Fruit fly (Drosophila melanogaster) whole organism, embryonic: Measurements from ENCODE around the gene mia.

Experiments used
- Ada2b ChIP-seq: fragments of 200-800 bp; sonication (Bioruptor generic); IDR thresholded peaks from 2 replicates; pipeline ENCODE4 v1.3.6; 2022; ENCODE audit warnings: missing biosample characterization, missing genetic modification characterization
- CG10267 ChIP-seq: fragments of 200-800 bp; sonication (Bioruptor generic); optimal IDR thresholded peaks from 2 replicates; lab custom pipeline; 2018; ENCODE audit warnings: missing biosample characterization, mild to moderate bottlenecking, missing genetic modification characterization, moderate library complexity
- CG10321 ChIP-seq: fragments of 200-800 bp; sonication (Bioruptor generic); IDR thresholded peaks from 2 replicates; pipeline ENCODE4 v1.3.6; 2022; ENCODE audit warnings: missing biosample characterization, missing genetic modification characterization
- CG10543 ChIP-seq: fragments of 200-800 bp; sonication (Bioruptor generic); optimal IDR thresholded peaks from 3 replicates; lab custom pipeline; 2017; ENCODE audit warnings: missing biosample characterization, mild to moderate bottlenecking, missing genetic modification characterization, moderate library complexity
- CG10654 ChIP-seq: fragments of 200-800 bp; sonication (Bioruptor generic); optimal IDR thresholded peaks from 2 replicates; lab custom pipeline; 2016; ENCODE audit warnings: missing biosample characterization, missing genetic modification characterization
- CG10959 ChIP-seq: fragments of 200-800 bp; sonication (Bioruptor generic); IDR thresholded peaks from 2 replicates; pipeline ENCODE4 v1.3.6; 2022; ENCODE audit warnings: missing biosample characterization, missing genetic modification characterization
- CG12299 ChIP-seq: fragments of 200-800 bp; sonication (Bioruptor generic); optimal IDR thresholded peaks from 2 replicates; lab custom pipeline; 2018; ENCODE audit warnings: missing biosample characterization, mild to moderate bottlenecking, missing genetic modification characterization
- CG1233 ChIP-seq: fragments of 200-800 bp; sonication (Bioruptor generic); optimal IDR thresholded peaks from 4 replicates; lab custom pipeline; 2018; ENCODE audit warnings: missing biosample characterization, mild to moderate bottlenecking, missing genetic modification characterization
- CG12659 ChIP-seq: fragments of 200-800 bp; sonication (Bioruptor generic); optimal IDR thresholded peaks from 3 replicates; lab custom pipeline; 2017; ENCODE audit warnings: mild to moderate bottlenecking, missing biosample characterization, missing genetic modification reagents, missing genetic modification characterization
- CG13424 ChIP-seq: fragments of 200-800 bp; sonication (Bioruptor generic); optimal IDR thresholded peaks from 2 replicates; lab custom pipeline; 2019; ENCODE audit warnings: missing biosample characterization, mild to moderate bottlenecking, missing genetic modification characterization, moderate library complexity
- CG13775 ChIP-seq: fragments of 200-800 bp; sonication (Bioruptor generic); optimal IDR thresholded peaks from 3 replicates; lab custom pipeline; 2017; ENCODE audit warnings: missing biosample characterization, mild to moderate bottlenecking, missing genetic modification characterization
- CG14441 ChIP-seq: fragments of 200-800 bp; sonication (Bioruptor generic); IDR thresholded peaks from 2 replicates; pipeline ENCODE4 v1.3.6; 2022; ENCODE audit warnings: missing biosample characterization, missing genetic modification characterization
- CG17802 ChIP-seq: fragments of 200-800 bp; sonication (Bioruptor generic); optimal IDR thresholded peaks from 2 replicates; lab custom pipeline; 2018; ENCODE audit warnings: missing biosample characterization, mild to moderate bottlenecking, missing genetic modification characterization, moderate library complexity
- CG17829 ChIP-seq: fragments of 200-800 bp; optimal IDR thresholded peaks from 2 replicates; lab custom pipeline; 2019; ENCODE audit warnings: missing biosample characterization, mild to moderate bottlenecking, missing genetic modification characterization, moderate library complexity
- CG2199 ChIP-seq: fragments of 200-800 bp; sonication (Bioruptor generic); IDR thresholded peaks from 3 replicates; pipeline ENCODE4 v1.3.6; 2022; ENCODE audit warnings: missing biosample characterization, missing genetic modification characterization
- CG3407 ChIP-seq: fragments of 200-800 bp; sonication (Bioruptor generic); optimal IDR thresholded peaks from 2 replicates; lab custom pipeline; 2018; ENCODE audit warnings: missing biosample characterization, mild to moderate bottlenecking, missing genetic modification characterization
- CG3726 ChIP-seq: fragments of 200-800 bp; sonication (Bioruptor generic); IDR thresholded peaks from 3 replicates; pipeline ENCODE4, ENCODE4 v1.3.6; 2022; ENCODE audit warnings: missing biosample characterization, missing genetic modification characterization
- CG4328 ChIP-seq: fragments of 200-800 bp; sonication (Bioruptor generic); optimal IDR thresholded peaks from 3 replicates; lab custom pipeline; 2017; ENCODE audit warnings: missing biosample characterization, missing genetic modification reagents, missing genetic modification characterization
- CG6254 ChIP-seq: fragments of 200-800 bp; sonication (Bioruptor generic); optimal IDR thresholded peaks from 3 replicates; lab custom pipeline; 2017; ENCODE audit warnings: mild to moderate bottlenecking, missing biosample characterization, missing genetic modification reagents, missing genetic modification characterization
- CG6689 ChIP-seq: fragments of 200-800 bp; sonication (Bioruptor generic); IDR thresholded peaks from 2 replicates; pipeline ENCODE4 v1.3.6; 2022; ENCODE audit warnings: missing biosample characterization, missing genetic modification characterization
- CG6813 ChIP-seq: fragments of 200-800 bp; sonication (Bioruptor generic); optimal IDR thresholded peaks from 2 replicates; lab custom pipeline; 2017; ENCODE audit warnings: missing biosample characterization, missing genetic modification characterization, mild to moderate bottlenecking, moderate library complexity, missing genetic modification reagents
- CG7271 ChIP-seq: fragments of 200-800 bp; sonication (Bioruptor generic); optimal IDR thresholded peaks from 2 replicates; lab custom pipeline; 2018; ENCODE audit warnings: missing biosample characterization, mild to moderate bottlenecking, missing genetic modification characterization, moderate library complexity
- CG9727 ChIP-seq: fragments of 200-800 bp; sonication (Bioruptor generic); optimal IDR thresholded peaks from 3 replicates; lab custom pipeline; 2017; ENCODE audit warnings: missing biosample characterization, mild to moderate bottlenecking, missing genetic modification characterization
- CTCF ChIP-seq: fragments of 200-800 bp; sonication (Bioruptor generic); optimal IDR thresholded peaks from 2 replicates; lab custom pipeline; 2017; ENCODE audit warnings: missing biosample characterization, mild to moderate bottlenecking, missing genetic modification characterization, moderate library complexity
- Drgx ChIP-seq: fragments of 200-800 bp; sonication (Bioruptor generic); IDR thresholded peaks from 2 replicates; pipeline ENCODE4 v1.3.6; 2022; ENCODE audit warnings: missing biosample characterization, missing genetic modification characterization
- Ets65A ChIP-seq: fragments of 200-800 bp; sonication (Bioruptor generic); peaks from one replicate; lab custom pipeline; 2016; ENCODE audit warnings: missing biosample characterization, missing genetic modification characterization
- Gug ChIP-seq: fragments of 200-800 bp; sonication (Bioruptor generic); IDR thresholded peaks from 4 replicates; pipeline ENCODE4 v1.3.6; 2022; ENCODE audit warnings: missing biosample characterization, missing genetic modification characterization
- H2.0 ChIP-seq: fragments of 200-800 bp; sonication (Bioruptor generic); IDR thresholded peaks from 2 replicates; pipeline ENCODE4 v1.3.6; 2022; ENCODE audit warnings: missing biosample characterization, missing genetic modification characterization
- HLH3B ChIP-seq: fragments of 200-800 bp; sonication (Bioruptor generic); IDR thresholded peaks from 2 replicates; pipeline ENCODE4 v1.3.6; 2022; ENCODE audit warnings: missing biosample characterization, missing genetic modification characterization
- HLH4C ChIP-seq: fragments of 200-800 bp; sonication (Bioruptor generic); IDR thresholded peaks from 3 replicates; pipeline ENCODE4 v1.3.6; 2022; ENCODE audit warnings: missing biosample characterization, missing genetic modification characterization; ENCODE audit not compliant: partially characterized antibody
- Hr78 ChIP-seq, 2 experiments: fragments of 200-800 bp in 1 of 2; fragments of >200 bp in 1 of 2; sonication (Bioruptor generic) in 1 of 2; optimal IDR thresholded peaks; 2 replicates each; lab custom pipeline; 2017 to 2019; ENCODE audit warnings: missing biosample characterization in 2 of 2, missing genetic modification characterization in 2 of 2, mild to moderate bottlenecking in 1 of 2, moderate library complexity in 1 of 2
- MBD-R2 ChIP-seq: fragments of 200-800 bp; sonication (Bioruptor generic); IDR thresholded peaks from 2 replicates; pipeline ENCODE4 v1.3.6; 2022; ENCODE audit warnings: missing biosample characterization, missing genetic modification characterization
- Meics ChIP-seq: fragments of 200-800 bp; sonication (Bioruptor generic); optimal IDR thresholded peaks from 2 replicates; lab custom pipeline; 2017; ENCODE audit warnings: missing biosample characterization, mild to moderate bottlenecking, missing genetic modification characterization
- NC2β ChIP-seq: fragments of 200-800 bp; sonication (Bioruptor generic); optimal IDR thresholded peaks from 2 replicates; lab custom pipeline; 2016; ENCODE audit warnings: missing biosample characterization, missing genetic modification characterization
- Neu2 ChIP-seq: fragments of 200-800 bp; sonication (Bioruptor generic); optimal IDR thresholded peaks from 3 replicates; lab custom pipeline; 2016; ENCODE audit warnings: missing biosample characterization, missing genetic modification characterization, borderline replicate concordance
- Usf ChIP-seq: fragments of 200-800 bp; sonication (Bioruptor generic); optimal IDR thresholded peaks from 2 replicates; lab custom pipeline; 2017; ENCODE audit warnings: missing genotype, missing biosample characterization, missing genetic modification characterization
- ap ChIP-seq: fragments of 200-800 bp; sonication (Bioruptor generic); IDR thresholded peaks from 2 replicates; pipeline ENCODE4 v1.3.6; 2022; ENCODE audit warnings: missing biosample characterization, missing genetic modification characterization
- ara ChIP-seq: fragments of 200-800 bp; sonication (Bioruptor generic); IDR thresholded peaks from 2 replicates; pipeline ENCODE4 v1.3.6; 2022; ENCODE audit warnings: missing biosample characterization, missing genetic modification characterization
- da ChIP-seq: fragments of 200-800 bp; sonication (Bioruptor generic); optimal IDR thresholded peaks from 2 replicates; lab custom pipeline; 2016; ENCODE audit warnings: missing biosample characterization, missing genetic modification characterization
- dpn ChIP-seq, 2 experiments: fragments of 200-800 bp; sonication (Bioruptor generic); optimal IDR thresholded peaks; 3 replicates each; lab custom pipeline; 2016; ENCODE audit warnings: missing biosample characterization in 2 of 2, missing genetic modification characterization in 2 of 2
- fu2 ChIP-seq: fragments of 200-800 bp; sonication (Bioruptor generic); optimal IDR thresholded peaks from 2 replicates; lab custom pipeline; 2016; ENCODE audit warnings: missing biosample characterization, missing genetic modification characterization
- grau ChIP-seq: fragments of 200-800 bp; optimal IDR thresholded peaks from 3 replicates; lab custom pipeline; 2019; ENCODE audit warnings: missing biosample characterization, mild to moderate bottlenecking, missing genetic modification characterization, moderate library complexity
- kni ChIP-seq: fragments of 200-800 bp; sonication (Bioruptor generic); optimal IDR thresholded peaks from 3 replicates; lab custom pipeline; 2017; ENCODE audit warnings: mild to moderate bottlenecking, missing biosample characterization, missing genetic modification reagents, missing genetic modification characterization
- p53 ChIP-seq: fragments of 200-800 bp; sonication (Bioruptor generic); optimal IDR thresholded peaks from 2 replicates; lab custom pipeline; 2016; ENCODE audit warnings: missing biosample characterization, missing genetic modification characterization
- pita ChIP-seq: fragments of 200-800 bp; sonication (Bioruptor generic); optimal IDR thresholded peaks from 2 replicates; lab custom pipeline; 2017; ENCODE audit warnings: missing biosample characterization, mild to moderate bottlenecking, missing genetic modification characterization
- pum ChIP-seq: fragments of 200-800 bp; sonication (Bioruptor generic); optimal IDR thresholded peaks from 2 replicates; lab custom pipeline; 2016; ENCODE audit warnings: missing biosample characterization, missing genetic modification characterization
- rib ChIP-seq: fragments of 200-800 bp; sonication (Bioruptor generic); IDR thresholded peaks from 2 replicates; pipeline ENCODE4 v1.3.6; 2022; ENCODE audit warnings: missing biosample characterization, missing genetic modification characterization
- sd ChIP-seq: fragments of 200-800 bp; sonication (Bioruptor generic); optimal IDR thresholded peaks from 3 replicates; lab custom pipeline; 2018; ENCODE audit warnings: missing biosample characterization, mild to moderate bottlenecking, missing genetic modification characterization, moderate library complexity
- sens-2 ChIP-seq: fragments of 200-800 bp; sonication (Bioruptor generic); IDR thresholded peaks from 2 replicates; pipeline ENCODE4 v1.3.6; 2022; ENCODE audit warnings: missing biosample characterization, missing genetic modification characterization
- zen ChIP-seq: fragments of 200-800 bp; sonication (Bioruptor generic); optimal IDR thresholded peaks from 3 replicates; lab custom pipeline; 2018; ENCODE audit warnings: missing biosample characterization, mild to moderate bottlenecking, missing genetic modification characterization, moderate library complexity
- zf30C ChIP-seq: fragments of 200-800 bp; sonication (Bioruptor generic); optimal IDR thresholded peaks from 3 replicates; lab custom pipeline; 2018; ENCODE audit warnings: missing biosample characterization, mild to moderate bottlenecking, missing genetic modification characterization

The mia gene

dm6 chr3R:5565623-5566022 lies 14.7 kb upstream of the mia start (continued):
- TF ChIP-seq CG6254 (GFP tag; lab: Kevin White, UChicago) = peak; percentile 60
- peak; percentile 85 for TF ChIP-seq CG6689
- TF ChIP-seq CTCF (GFP tag; lab: Kevin White, UChicago) = peak; percentile 14
- TF ChIP-seq grau (tag; lab: Kevin White, UChicago) = peak; percentile 79
- TF ChIP-seq Ets65A = peak; percentile 95
- peak; percentile 75 for TF ChIP-seq pum (GFP tag; lab: Kevin White, UChicago)
- peak; percentile 63 for TF ChIP-seq NC2β (GFP tag; lab: Kevin White, UChicago)
- peak; percentile 84 for TF ChIP-seq CG12659
- TF ChIP-seq CG10543 = peak; percentile 69
- TF ChIP-seq fu2 (GFP tag; lab: Kevin White, UChicago) = peak; percentile 53
- TF ChIP-seq Gug (GFP tag; lab: Robert Waterston, UW) = peak; percentile 80
- peak; percentile 59 for TF ChIP-seq CG17802 (tag; lab: Kevin White, UChicago)
- TF ChIP-seq CG10959 (GFP tag; lab: Robert Waterston, UW) = no peak
- TF ChIP-seq CG7271 (tag; lab: Kevin White, UChicago) = no peak
- TF ChIP-seq HLH3B (GFP tag; lab: Robert Waterston, UW) = peak; percentile 90
- peak; percentile 91 for TF ChIP-seq Ada2b
- TF ChIP-seq zen (tag; lab: Kevin White, UChicago) = peak; percentile 11
- no peak for TF ChIP-seq CG4328
- peak; percentile 64 for TF ChIP-seq ap (GFP tag; lab: Robert Waterston, UW)
- TF ChIP-seq Hr78 (GFP tag; optimal IDR thresholded peaks at IDR 0.05; lab: Kevin White, UChicago) = no peak
- peak; percentile 77 for TF ChIP-seq CG9727 (GFP tag; lab: Kevin White, UChicago)
- TF ChIP-seq p53 (GFP tag; lab: Kevin White, UChicago) = peak; percentile 10
- TF ChIP-seq zf30C (GFP tag; lab: Kevin White, UChicago) = peak; percentile 80
- TF ChIP-seq Neu2 (GFP tag; lab: Kevin White, UChicago) = no peak
- peak; percentile 12 for TF ChIP-seq da (GFP tag; lab: Kevin White, UChicago)
- peak; percentile 77 for TF ChIP-seq sens-2 (GFP tag; lab: Robert Waterston, UW)
- TF ChIP-seq CG2199 (GFP tag; lab: Robert Waterston, UW) = no peak
- TF ChIP-seq Drgx (GFP tag; lab: Robert Waterston, UW) = peak; percentile 88
- peak; percentile 57 to 74 for TF ChIP-seq dpn (GFP tag; optimal IDR thresholded peaks at IDR 0.05; lab: Kevin White, UChicago)
- peak; percentile 79 for TF ChIP-seq Meics (GFP tag; lab: Kevin White, UChicago)
- TF ChIP-seq CG10267 = peak; percentile 50
- peak; percentile 61 for TF ChIP-seq CG10654 (GFP tag; lab: Kevin White, UChicago)
- peak; percentile 79 for TF ChIP-seq CG13424 (tag; lab: Kevin White, UChicago)
- TF ChIP-seq CG6813 = peak; percentile 76
- no peak for TF ChIP-seq kni (GFP tag; lab: Kevin White, UChicago)
- peak; percentile 71 for TF ChIP-seq CG13775 (GFP tag; lab: Kevin White, UChicago)
- TF ChIP-seq H2.0 (GFP tag; lab: Robert Waterston, UW) = peak; percentile 85
- TF ChIP-seq ara = peak; percentile 83
- peak; percentile 92 for TF ChIP-seq CG14441 (GFP tag; lab: Robert Waterston, UW)
- peak; percentile 79 for TF ChIP-seq rib (GFP tag; lab: Robert Waterston, UW)
- peak; percentile 68 for TF ChIP-seq CG3407 (GFP tag; lab: Kevin White, UChicago)
- peak; percentile 77 for TF ChIP-seq CG1233
- peak; percentile 11 for TF ChIP-seq Usf (GFP tag; lab: Kevin White, UChicago)
- TF ChIP-seq CG3726 (GFP tag; lab: Robert Waterston, UW) = peak; percentile 72; the same call in 1 of the 3 replicates
- TF ChIP-seq sd (tag; lab: Kevin White, UChicago) = peak; percentile 78
- no peak for TF ChIP-seq pita (GFP tag; lab: Kevin White, UChicago)
- TF ChIP-seq MBD-R2 (GFP tag; lab: Robert Waterston, UW) = peak; percentile 66
- TF ChIP-seq CG10321 (GFP tag; lab: Robert Waterston, UW) = peak; percentile 41; the same call in 1 of the 2 replicates
- peak; percentile 11 for TF ChIP-seq CG12299
- TF ChIP-seq CG17829 (tag; lab: Kevin White, UChicago) = peak; percentile 51
- no peak for TF ChIP-seq HLH4C
